Fruit fly (Drosophila melanogaster): ENCODE data around the gene Cf2.

The Cf2 gene

dm6 chr2L:4915715-4916153 lies 32.8 kb upstream of the Cf2 start (continued):
- TF ChIP-seq sens (GFP tag) (peak; percentile 87), CG9609 (GFP tag; optimal IDR thresholded peaks at IDR 0.05) (no peak), Six4 (GFP tag; optimal IDR thresholded peaks at IDR 0.05) (peak; percentile 21), Vsx1 (GFP tag; optimal IDR thresholded peaks at IDR 0.05) (peak; percentile 15), Ptx1 (GFP tag; IDR thresholded peaks at IDR 0.05) (peak; percentile 18; the same call in 1 of the 2 replicates), CG8290 (GFP tag; optimal IDR thresholded peaks at IDR 0.05) (no peak), CG8290 (tag; optimal IDR thresholded peaks at IDR 0.05) (no peak), CG14965 (GFP tag; optimal IDR thresholded peaks at IDR 0.05; ENCODE audit: borderline replicate concordance) (no peak), CG15011 (GFP tag; optimal IDR thresholded peaks at IDR 0.05) (no peak), CG14050 (GFP tag; IDR thresholded peaks at IDR 0.05) (no peak), Hmr (GFP tag; optimal IDR thresholded peaks at IDR 0.05) (no peak), dysf (GFP tag; IDR thresholded peaks at IDR 0.05) (peak; percentile 36; the same call in 1 of the 3 replicates), Lhr (GFP tag; optimal IDR thresholded peaks at IDR 0.05) (no peak), D19A (tag; optimal IDR thresholded peaks at IDR 0.05) (peak; percentile 36), scrt (GFP tag; optimal IDR thresholded peaks at IDR 0.05) (no peak), lola (GFP tag; optimal IDR thresholded peaks at IDR 0.05) (peak in 1 of 3 experiments; percentile 37), CG30431 (GFP tag; optimal IDR thresholded peaks at IDR 0.05) (peak; percentile 11), CG13424 (tag; optimal IDR thresholded peaks at IDR 0.05) (peak; percentile 24), CG10462 (GFP tag; optimal IDR thresholded peaks at IDR 0.05) (no peak), HLHmδ (GFP tag; optimal IDR thresholded peaks at IDR 0.05) (no peak), CG2712 (tag; optimal IDR thresholded peaks at IDR 0.05) (peak; percentile 49), repo (GFP tag; optimal IDR thresholded peaks at IDR 0.05) (no peak), ash1 (GFP tag; optimal IDR thresholded peaks at IDR 0.05) (no peak), CG15696 (tag; optimal IDR thresholded peaks at IDR 0.05) (peak; percentile 26), CG6175 (GFP tag; IDR thresholded peaks at IDR 0.05) (no peak), Hmx (GFP tag; optimal IDR thresholded peaks at IDR 0.05) (no peak), bowl (GFP tag; IDR thresholded peaks at IDR 0.05) (no peak), CkIIα-i1 (GFP tag; IDR thresholded peaks at IDR 0.05) (no peak), yki (optimal IDR thresholded peaks at IDR 0.05) (no peak), CG7987 (GFP tag; optimal IDR thresholded peaks at IDR 0.05) (no peak), Xrp1 (GFP tag; IDR thresholded peaks at IDR 0.05) (peak; percentile 39), tgo (GFP tag; IDR thresholded peaks at IDR 0.05) (0 out of 3 replicates have a peak, but pooled peaks have one; percentile 31), crol (GFP tag; IDR thresholded peaks at IDR 0.05) (peak; percentile 54), fd96Cb (tag; optimal IDR thresholded peaks at IDR 0.05) (peak; percentile 50), CG4424 (GFP tag; optimal IDR thresholded peaks at IDR 0.05) (peak; percentile 5), CG9797 (GFP tag; optimal IDR thresholded peaks at IDR 0.05) (no peak), Ssrp (tag; optimal IDR thresholded peaks at IDR 0.05) (peak; percentile 17), MESR4 (GFP tag; optimal IDR thresholded peaks at IDR 0.05) (no peak), Fer2 (tag; optimal IDR thresholded peaks at IDR 0.05) (no peak), Side (GFP tag; optimal IDR thresholded peaks at IDR 0.05) (no peak), BEAF-32 (GFP tag; optimal IDR thresholded peaks at IDR 0.05) (no peak), Sry-δ (GFP tag; optimal IDR thresholded peaks at IDR 0.05) (no peak), CG7839 (tag; optimal IDR thresholded peaks at IDR 0.05) (peak; percentile 41), tio (GFP tag; optimal IDR thresholded peaks at IDR 0.05) (no peak), Sox100B (GFP tag; optimal IDR thresholded peaks at IDR 0.05) (peak; percentile 40), fd102C (GFP tag; optimal IDR thresholded peaks at IDR 0.05) (no peak), CG4730 (GFP tag; IDR thresholded peaks at IDR 0.05) (no peak), CG31441 (GFP tag; IDR thresholded peaks at IDR 0.05) (peak; percentile 51), Oli (tag; optimal IDR thresholded peaks at IDR 0.05) (peak; percentile 22), eve (GFP tag; optimal IDR thresholded peaks at IDR 0.05) (no peak), usp (GFP tag; optimal IDR thresholded peaks at IDR 0.05) (no peak), CG10979 (tag; optimal IDR thresholded peaks at IDR 0.05) (peak; percentile 64)
